Fruit fly (Drosophila melanogaster): ENCODE results near the gene CG12105.

The CG12105 gene

DNA sequence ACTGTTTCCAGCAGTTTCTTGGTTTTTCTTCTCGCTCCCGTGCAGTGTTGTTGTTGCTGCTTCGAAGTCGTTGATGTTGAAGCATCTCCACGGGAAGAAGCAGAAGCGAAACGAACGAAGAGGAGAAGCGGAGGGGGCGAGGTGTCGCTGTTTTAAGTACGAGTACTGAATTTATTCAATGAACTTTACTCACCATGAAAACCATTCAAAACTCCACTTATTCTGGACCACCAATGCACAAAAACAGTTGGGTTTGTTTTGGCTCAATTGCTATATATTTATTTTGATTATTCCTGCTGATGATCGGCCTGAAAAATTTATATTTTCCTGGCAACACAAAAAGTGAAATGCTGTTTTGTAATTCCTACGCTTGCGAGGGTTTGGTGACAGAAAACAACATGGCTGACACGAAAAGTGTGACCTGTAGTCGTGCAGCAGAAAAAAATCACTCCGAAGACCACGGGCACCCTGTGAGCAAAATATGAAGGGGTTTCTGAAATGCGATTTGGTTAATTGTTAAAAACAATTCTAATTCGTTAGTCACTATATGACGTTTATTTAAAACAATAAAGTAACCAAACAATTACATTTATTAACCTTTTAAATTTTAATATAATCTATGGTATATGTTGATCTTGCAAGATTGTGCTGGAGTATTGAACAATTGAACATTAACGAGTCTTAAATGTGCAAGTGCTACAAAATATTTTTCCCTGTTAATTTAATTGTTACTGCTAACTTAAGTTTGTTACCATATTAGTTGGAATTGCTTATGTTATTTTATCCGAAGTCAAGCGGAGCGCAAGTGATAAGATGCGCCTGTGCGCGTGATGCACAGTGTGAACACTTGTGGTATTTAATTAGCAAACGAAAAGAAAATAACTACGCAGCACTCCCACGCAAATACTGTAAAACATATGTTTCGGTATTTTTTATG, 47.1 kb downstream of the CG12105 start, which contains the start of gene CG7879 (continued):
- TF ChIP-seq Med (GFP tag): peak; percentile 72
- TF ChIP-seq CG6791 (GFP tag; IDR thresholded peaks at IDR 0.05; ENCODE audit: partially characterized antibody): 0 out of 3 replicates have a peak, but pooled peaks have one; percentile 35
- TF ChIP-seq CG4617 (GFP tag; optimal IDR thresholded peaks at IDR 0.05; ENCODE audit: borderline replicate concordance): no peak
- no peak; the same call in 1 of the 2 replicates for TF ChIP-seq CG10366 (GFP tag; IDR thresholded peaks at IDR 0.05)
- no peak for TF ChIP-seq CG15073 (GFP tag; optimal IDR thresholded peaks at IDR 0.05)
- TF ChIP-seq dati (GFP tag; IDR thresholded peaks at IDR 0.05): no peak
- no peak for TF ChIP-seq Gsc (GFP tag; IDR thresholded peaks at IDR 0.05)
- peak; percentile 25 for TF ChIP-seq lilli (GFP tag; optimal IDR thresholded peaks at IDR 0.05)
- no peak for TF ChIP-seq tna (GFP tag; IDR thresholded peaks at IDR 0.05; ENCODE audit: partially characterized antibody)
- no peak for TF ChIP-seq esg (GFP tag; conservative IDR thresholded peaks at IDR 0.05)
- TF ChIP-seq CG14050 (GFP tag; IDR thresholded peaks at IDR 0.05): no peak
- TF ChIP-seq pzg (GFP tag; optimal IDR thresholded peaks at IDR 0.05): peak; percentile 56
- no peak for TF ChIP-seq lov (optimal IDR thresholded peaks at IDR 0.05)
- no peak for TF ChIP-seq lov (GFP tag; IDR thresholded peaks at IDR 0.05)
- TF ChIP-seq sim (GFP tag; IDR thresholded peaks at IDR 0.05): no peak
- peak; percentile 8 for TF ChIP-seq tin (GFP tag; optimal IDR thresholded peaks at IDR 0.05)
- TF ChIP-seq CG34376 (GFP tag; optimal IDR thresholded peaks at IDR 0.05): peak; percentile 42
- no peak for TF ChIP-seq gem (tag; optimal IDR thresholded peaks at IDR 0.05)
- TF ChIP-seq z (GFP tag; IDR thresholded peaks at IDR 0.05): no peak
- no peak for TF ChIP-seq NK7.1 (GFP tag; optimal IDR thresholded peaks at IDR 0.05)
- TF ChIP-seq CG1233 (GFP tag; optimal IDR thresholded peaks at IDR 0.05): peak; percentile 27
- peak; percentile 29 for TF ChIP-seq CG13424 (tag; optimal IDR thresholded peaks at IDR 0.05)
- no peak for TF ChIP-seq insv (GFP tag; optimal IDR thresholded peaks at IDR 0.05)
- peak in 1 of 2 experiments; percentile 73 for TF ChIP-seq crp (GFP tag; optimal IDR thresholded peaks at IDR 0.05)
- TF ChIP-seq Lpt (GFP tag; optimal IDR thresholded peaks at IDR 0.05): no peak
- TF ChIP-seq Side (GFP tag; optimal IDR thresholded peaks at IDR 0.05): no peak
- TF ChIP-seq Fer1 (GFP tag; optimal IDR thresholded peaks at IDR 0.05): peak; percentile 47
- no peak for TF ChIP-seq PHDP (tag; optimal IDR thresholded peaks at IDR 0.05)
- peak; percentile 7 for TF ChIP-seq CG18619 (GFP tag; optimal IDR thresholded peaks at IDR 0.05)
- TF ChIP-seq sna (GFP tag; IDR thresholded peaks at IDR 0.05; ENCODE audit: partially characterized antibody): no peak
- no peak for TF ChIP-seq CG9876 (GFP tag; optimal IDR thresholded peaks at IDR 0.05)
- TF ChIP-seq H15 (GFP tag; IDR thresholded peaks at IDR 0.05): no peak
- no peak for TF ChIP-seq aop (GFP tag; IDR thresholded peaks at IDR 0.05)
- TF ChIP-seq mirr (GFP tag; optimal IDR thresholded peaks at IDR 0.05): no peak
- TF ChIP-seq wor (GFP tag; IDR thresholded peaks at IDR 0.05): no peak
- TF ChIP-seq zfh2 (GFP tag; optimal IDR thresholded peaks at IDR 0.05): peak; percentile 29
- no peak for TF ChIP-seq CG11695 (GFP tag; IDR thresholded peaks at IDR 0.05)
- no peak for TF ChIP-seq CG8359 (GFP tag; optimal IDR thresholded peaks at IDR 0.05; ENCODE audit: borderline replicate concordance)
- no peak for TF ChIP-seq CG12236 (GFP tag; optimal IDR thresholded peaks at IDR 0.05)
- peak; percentile 46; the same call in 1 of the 2 replicates for TF ChIP-seq unc-4 (GFP tag; IDR thresholded peaks at IDR 0.05; ENCODE audit: partially characterized antibody)
- TF ChIP-seq Neu2 (GFP tag; optimal IDR thresholded peaks at IDR 0.05; ENCODE audit: borderline replicate concordance): no peak
- TF ChIP-seq Doc2 (GFP tag; IDR thresholded peaks at IDR 0.05): no peak
